Fruit fly (Drosophila melanogaster) whole organism, pupa: ENCODE data around the gene Argp.
A peak's percentile ranks its signal among the peaks of the same experiment; 100 is the strongest.

Experiments used
- CG10348 ChIP-seq: fragments of 200-800 bp; sonication (Bioruptor generic); IDR thresholded peaks from 2 replicates; pipeline ENCODE4 v1.3.6; 2022; ENCODE audit warnings: missing biosample characterization, missing genetic modification characterization
- CG12605 ChIP-seq: fragments of 200-800 bp; sonication (Bioruptor generic); IDR thresholded peaks from 2 replicates; pipeline ENCODE4 v1.3.6; 2022; ENCODE audit warnings: missing biosample characterization, missing genetic modification characterization
- CG13204 ChIP-seq: fragments of 200-800 bp; sonication (Bioruptor generic); optimal IDR thresholded peaks from 2 replicates; lab custom pipeline; 2018; ENCODE audit warnings: missing biosample characterization, mild to moderate bottlenecking, missing genetic modification characterization, moderate library complexity
- CG14655 ChIP-seq: fragments of 200-800 bp; sonication (Bioruptor generic); optimal IDR thresholded peaks from 3 replicates; lab custom pipeline; 2017; ENCODE audit warnings: mild to moderate bottlenecking, missing biosample characterization, missing genetic modification reagents, missing genetic modification characterization
- CG15710 ChIP-seq: fragments of 200-800 bp; sonication (Bioruptor generic); optimal IDR thresholded peaks from 2 replicates; lab custom pipeline; 2018; ENCODE audit warnings: missing biosample characterization, mild to moderate bottlenecking, missing genetic modification characterization, moderate library complexity
- CG17806 ChIP-seq: fragments of 200-800 bp; sonication (Bioruptor generic); optimal IDR thresholded peaks from 2 replicates; lab custom pipeline; 2018; ENCODE audit warnings: missing biosample characterization, mild to moderate bottlenecking, missing genetic modification characterization, moderate library complexity
- CG32121 ChIP-seq: fragments of 200-800 bp; sonication (Bioruptor generic); IDR thresholded peaks from 2 replicates; pipeline ENCODE4 v1.3.6; 2022; ENCODE audit warnings: missing biosample characterization, missing genetic modification characterization
- CG34367 ChIP-seq: fragments of 200-800 bp; sonication (Bioruptor generic); optimal IDR thresholded peaks from 2 replicates; lab custom pipeline; 2018; ENCODE audit warnings: missing biosample characterization, mild to moderate bottlenecking, missing genetic modification characterization
- CG4496 ChIP-seq: fragments of 200-800 bp; sonication (Bioruptor generic); IDR thresholded peaks from 3 replicates; pipeline ENCODE4 v1.3.6; 2022; ENCODE audit warnings: missing biosample characterization, missing genetic modification characterization
- CG8159 ChIP-seq: fragments of 200-800 bp; sonication (Bioruptor generic); optimal IDR thresholded peaks from 3 replicates; lab custom pipeline; 2018; ENCODE audit warnings: missing biosample characterization, mild to moderate bottlenecking, missing genetic modification characterization, moderate library complexity
- CG8301 ChIP-seq: fragments of 200-800 bp; sonication (Bioruptor generic); optimal IDR thresholded peaks from 2 replicates; lab custom pipeline; 2018; ENCODE audit warnings: missing biosample characterization, mild to moderate bottlenecking, missing genetic modification characterization
- CG9948 ChIP-seq: fragments of 200-800 bp; sonication (Bioruptor generic); optimal IDR thresholded peaks from 2 replicates; lab custom pipeline; 2018; ENCODE audit warnings: missing biosample characterization, mild to moderate bottlenecking, missing genetic modification characterization, moderate library complexity
- D1 ChIP-seq: fragments of 200-800 bp; sonication (Bioruptor generic); optimal IDR thresholded peaks from 2 replicates; lab custom pipeline; 2018; ENCODE audit warnings: missing biosample characterization, mild to moderate bottlenecking, missing genetic modification characterization, moderate library complexity
- EcR ChIP-seq: fragments of 200-800 bp; sonication (Bioruptor generic); optimal IDR thresholded peaks from 3 replicates; lab custom pipeline; 2019; ENCODE audit warnings: missing biosample characterization, missing genetic modification characterization, mild to moderate bottlenecking, moderate library complexity, missing genetic modification reagents
- Ets98B ChIP-seq: fragments of 200-800 bp; sonication (Bioruptor generic); IDR thresholded peaks from 2 replicates; pipeline ENCODE4 v1.3.6; 2022; ENCODE audit warnings: missing biosample characterization, missing genetic modification characterization
- Pif1A ChIP-seq: fragments of 200-800 bp; sonication (Bioruptor generic); optimal IDR thresholded peaks from 3 replicates; lab custom pipeline; 2016; ENCODE audit warnings: missing biosample characterization, missing genetic modification characterization
- Pif1B ChIP-seq: fragments of 200-800 bp; sonication (Bioruptor generic); optimal IDR thresholded peaks from 3 replicates; lab custom pipeline; 2016; ENCODE audit warnings: missing biosample characterization, missing genetic modification characterization
- Snoo ChIP-seq: fragments of 200-800 bp; sonication (Bioruptor generic); optimal IDR thresholded peaks from 3 replicates; lab custom pipeline; 2017; ENCODE audit warnings: missing biosample characterization, mild to moderate bottlenecking, missing genetic modification characterization, inconsistent platforms
- fd96Ca ChIP-seq: fragments of 200-800 bp; sonication (Bioruptor generic); IDR thresholded peaks from 3 replicates; pipeline ENCODE4 v1.3.6; 2022; ENCODE audit warnings: missing biosample characterization, missing genetic modification characterization
- gl ChIP-seq: fragments of 200-800 bp; sonication (Bioruptor generic); optimal IDR thresholded peaks from 2 replicates; lab custom pipeline; 2018; ENCODE audit warnings: missing biosample characterization, mild to moderate bottlenecking, missing genetic modification characterization
- rn ChIP-seq: fragments of 200-800 bp; sonication (Bioruptor generic); IDR thresholded peaks from 2 replicates; pipeline ENCODE4 v1.3.6; 2022; ENCODE audit warnings: missing biosample characterization, missing genetic modification characterization

Gene Argp

DNA sequence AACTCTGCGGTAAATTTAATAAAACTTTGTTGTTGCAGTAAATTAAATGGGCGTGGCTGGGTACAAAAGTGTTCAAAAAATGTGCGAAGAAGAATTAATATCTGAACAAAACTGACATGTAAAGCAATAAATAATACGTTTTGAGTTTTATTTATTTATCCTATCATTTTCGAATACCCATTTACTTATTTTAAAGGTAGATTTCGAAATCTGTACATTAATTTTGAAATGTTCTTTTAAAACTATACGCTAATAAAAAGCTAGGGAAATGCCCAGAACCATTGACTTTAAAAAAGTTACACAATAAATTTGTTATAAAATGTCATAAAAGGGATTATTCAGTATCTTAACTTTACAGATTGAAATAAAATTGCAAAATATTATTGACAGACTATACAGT, 2.0 kb upstream of the Argp start, which contains the start of the genes primo-1 and primo-2:
primo-1 (minus strand) TSS at position 101 of the 400 bp plus-strand sequence.
primo-2 (minus strand) TSS at position 101 of the 400 bp plus-strand sequence.
- TF ChIP-seq CG10348 (GFP tag; lab: Robert Waterston, UW): no peak
- TF ChIP-seq rn (GFP tag; lab: Robert Waterston, UW): no peak
- no peak for TF ChIP-seq CG8301
- TF ChIP-seq Snoo: no peak
- TF ChIP-seq CG9948 (tag; lab: Kevin White, UChicago): no peak

dm6 chr3R:13710645-13711044, 906 bp upstream of the Argp start:
- TF ChIP-seq CG10348 (GFP tag; lab: Robert Waterston, UW): no peak
- 0 out of 2 replicates have a peak, but pooled peaks have one; percentile 30 for TF ChIP-seq CG12605
- peak; percentile 48; the same call in 2 of the 3 replicates for TF ChIP-seq fd96Ca (GFP tag; lab: Robert Waterston, UW)
- TF ChIP-seq CG34367 (tag; lab: Kevin White, UChicago): no peak
- peak; percentile 32 for TF ChIP-seq D1 (tag; lab: Kevin White, UChicago)
- 0 out of 2 replicates have a peak, but pooled peaks have one; percentile 12 for TF ChIP-seq CG32121 (GFP tag; lab: Robert Waterston, UW)
- TF ChIP-seq gl (tag; lab: Kevin White, UChicago): peak; percentile 16
- peak; percentile 63 for TF ChIP-seq CG4496
- no peak for TF ChIP-seq CG9948 (tag; lab: Kevin White, UChicago)
- peak; percentile 36 for TF ChIP-seq Pif1A (GFP tag; lab: Kevin White, UChicago)
- TF ChIP-seq CG17806 (tag; lab: Kevin White, UChicago): no peak
- no peak for TF ChIP-seq CG14655 (GFP tag; lab: Kevin White, UChicago)
- peak; percentile 13; the same call in 1 of the 2 replicates for TF ChIP-seq Ets98B (GFP tag; lab: Robert Waterston, UW)
- TF ChIP-seq EcR (GFP tag; lab: Kevin White, UChicago): no peak
- TF ChIP-seq CG13204 (GFP tag; lab: Kevin White, UChicago): no peak
- no peak for TF ChIP-seq rn (GFP tag; lab: Robert Waterston, UW)
- TF ChIP-seq CG8159 (tag; lab: Kevin White, UChicago): peak; percentile 26
- no peak for TF ChIP-seq CG8301
- no peak for TF ChIP-seq Pif1B (GFP tag; lab: Kevin White, UChicago)
- peak; percentile 4 for TF ChIP-seq CG15710 (tag; lab: Kevin White, UChicago)
- TF ChIP-seq Snoo: no peak

- no peak for TF ChIP-seq Pif1A (GFP tag; lab: Kevin White, UChicago)
- no peak for TF ChIP-seq Pif1B (GFP tag; lab: Kevin White, UChicago)
- no peak for TF ChIP-seq CG15710 (tag; lab: Kevin White, UChicago)
- no peak for TF ChIP-seq CG4496
- TF ChIP-seq gl (tag; lab: Kevin White, UChicago): no peak
- TF ChIP-seq CG8301: no peak
- no peak for TF ChIP-seq Ets98B (GFP tag; lab: Robert Waterston, UW)
- TF ChIP-seq CG12605: no peak
- TF ChIP-seq rn (GFP tag; lab: Robert Waterston, UW): no peak
- TF ChIP-seq CG8159 (tag; lab: Kevin White, UChicago): no peak
- no peak for TF ChIP-seq fd96Ca (GFP tag; lab: Robert Waterston, UW)
- no peak for TF ChIP-seq CG10348 (GFP tag; lab: Robert Waterston, UW)
- TF ChIP-seq CG34367 (tag; lab: Kevin White, UChicago): no peak
- TF ChIP-seq CG14655 (GFP tag; lab: Kevin White, UChicago): no peak
- no peak for TF ChIP-seq CG13204 (GFP tag; lab: Kevin White, UChicago)
- TF ChIP-seq D1 (tag; lab: Kevin White, UChicago): no peak
- TF ChIP-seq CG17806 (tag; lab: Kevin White, UChicago): no peak
- no peak for TF ChIP-seq Snoo
- TF ChIP-seq CG32121 (GFP tag; lab: Robert Waterston, UW): no peak
These were observed 3.3 kb downstream of the Argp start, which contains the start of gene Adgf-C for dm6 chr3R:13706457-13706856. Gene Adgf-C, plus strand, starts transcription at chr3R:13706757.

dm6 chr3R:13705292-13705885, 4.3 kb downstream of the Argp start, which contains the start of gene Adgf-D:
Gene Adgf-D, minus strand, starts transcription at chr3R:13705402.
- TF ChIP-seq CG8159 (tag; lab: Kevin White, UChicago) (no peak), CG9948 (tag; lab: Kevin White, UChicago) (no peak), CG4496 (no peak), CG10348 (GFP tag; lab: Robert Waterston, UW) (no peak), rn (GFP tag; lab: Robert Waterston, UW) (no peak), CG13204 (GFP tag; lab: Kevin White, UChicago) (no peak), EcR (GFP tag; lab: Kevin White, UChicago) (no peak), fd96Ca (GFP tag; lab: Robert Waterston, UW) (no peak), CG12605 (no peak), CG17806 (tag; lab: Kevin White, UChicago) (no peak)

DNA sequence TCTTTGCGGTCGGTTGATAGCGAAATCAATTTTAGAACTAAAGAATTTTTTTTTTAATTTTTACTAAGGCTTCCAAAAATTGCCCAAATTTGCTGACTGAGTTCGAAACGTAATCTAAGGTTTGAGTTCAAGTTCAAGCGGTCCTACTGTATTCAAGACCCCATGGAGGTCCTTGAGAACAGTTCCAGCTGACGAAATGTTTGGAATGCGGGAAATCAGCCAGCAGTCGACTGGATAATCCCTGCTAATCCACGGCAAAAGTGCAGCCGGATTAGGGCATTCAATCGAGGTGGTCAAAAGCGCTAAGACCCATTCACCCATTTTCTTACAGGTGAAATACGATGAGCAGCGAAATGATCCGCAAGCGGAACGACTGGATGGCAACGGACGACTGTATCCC, 9.0 kb downstream of the Argp start, which contains the start of gene f-cup:
f-cup (minus strand) TSS at position 101 of the 400 bp plus-strand sequence.
- TF ChIP-seq CG4496 (no peak), CG15710 (tag; lab: Kevin White, UChicago) (no peak), CG8159 (tag; lab: Kevin White, UChicago) (no peak), CG34367 (tag; lab: Kevin White, UChicago) (no peak), CG10348 (GFP tag; lab: Robert Waterston, UW) (no peak), Pif1B (GFP tag; lab: Kevin White, UChicago) (no peak), Ets98B (GFP tag; lab: Robert Waterston, UW) (no peak), CG8301 (no peak), CG9948 (tag; lab: Kevin White, UChicago) (no peak), Snoo (no peak), CG13204 (GFP tag; lab: Kevin White, UChicago) (no peak)
- TF ChIP-seq, all 21 proteins: peak for 0
